Fruit fly (Drosophila melanogaster) whole organism, embryonic: ENCODE data around the gene GstT4.

Experiments used
- B-H2 ChIP-seq: fragments of 200-800 bp; sonication (Bioruptor generic); optimal IDR thresholded peaks from 2 replicates; lab custom pipeline; 2018; ENCODE audit warnings: missing biosample characterization, mild to moderate bottlenecking, missing genetic modification characterization
- Bdp1 ChIP-seq: fragments of 200-800 bp; sonication (Bioruptor generic); optimal IDR thresholded peaks from 3 replicates; lab custom pipeline; 2016; ENCODE audit warnings: missing biosample characterization, missing genetic modification characterization
- CG1024 ChIP-seq: fragments of 200-800 bp; sonication (Bioruptor generic); IDR thresholded peaks from 2 replicates; pipeline ENCODE4 v1.3.6; 2022; ENCODE audit warnings: missing biosample characterization, missing genetic modification characterization
- CG10565 ChIP-seq: fragments of 200-800 bp; sonication (Bioruptor generic); optimal IDR thresholded peaks from 3 replicates; lab custom pipeline; 2016; ENCODE audit warnings: missing biosample characterization, mild to moderate bottlenecking, missing genetic modification characterization
- CG12071 ChIP-seq: fragments of 200-800 bp; sonication (Bioruptor generic); optimal IDR thresholded peaks from 3 replicates; lab custom pipeline; 2018; ENCODE audit warnings: missing biosample characterization, mild to moderate bottlenecking, missing genetic modification characterization
- CG12391 ChIP-seq: fragments of 200-800 bp; sonication (Bioruptor generic); optimal IDR thresholded peaks from 3 replicates; lab custom pipeline; 2018; ENCODE audit warnings: missing biosample characterization, mild to moderate bottlenecking, missing genetic modification characterization, moderate library complexity
- CG12942 ChIP-seq: fragments of 200-800 bp; sonication (Bioruptor generic); optimal IDR thresholded peaks from 3 replicates; lab custom pipeline; 2016; ENCODE audit warnings: missing biosample characterization, missing genetic modification characterization
- CG13424 ChIP-seq: fragments of 200-800 bp; sonication (Bioruptor generic); optimal IDR thresholded peaks from 2 replicates; lab custom pipeline; 2019; ENCODE audit warnings: missing biosample characterization, mild to moderate bottlenecking, missing genetic modification characterization, moderate library complexity
- CG14441 ChIP-seq: fragments of 200-800 bp; sonication (Bioruptor generic); IDR thresholded peaks from 2 replicates; pipeline ENCODE4 v1.3.6; 2022; ENCODE audit warnings: missing biosample characterization, missing genetic modification characterization
- CG1529 ChIP-seq: fragments of 200-800 bp; sonication (Bioruptor generic); optimal IDR thresholded peaks from 3 replicates; lab custom pipeline; 2018; ENCODE audit warnings: missing biosample characterization, missing genetic modification characterization
- CG1602 ChIP-seq: fragments of 200-800 bp; sonication (Bioruptor generic); optimal IDR thresholded peaks from 3 replicates; lab custom pipeline; 2016; ENCODE audit warnings: missing biosample characterization, missing genetic modification characterization
- CG1647 ChIP-seq: fragments of 200-800 bp; sonication (Bioruptor generic); optimal IDR thresholded peaks from 3 replicates; lab custom pipeline; 2016; ENCODE audit warnings: missing biosample characterization, missing genetic modification characterization
- CG16779 ChIP-seq: fragments of 200-800 bp; sonication (Bioruptor generic); IDR thresholded peaks from 2 replicates; pipeline ENCODE4 v1.3.6; 2022; ENCODE audit warnings: missing biosample characterization, missing genetic modification characterization
- CG18619 ChIP-seq: fragments of 200-800 bp; sonication (Bioruptor generic); optimal IDR thresholded peaks from 3 replicates; lab custom pipeline; 2017; ENCODE audit warnings: missing biosample characterization, mild to moderate bottlenecking, missing genetic modification characterization
- CG2120 ChIP-seq: fragments of 200-800 bp; sonication (Bioruptor generic); optimal IDR thresholded peaks from 3 replicates; lab custom pipeline; 2016; ENCODE audit warnings: missing biosample characterization, missing genetic modification characterization
- CG32772 ChIP-seq: fragments of 200-800 bp; sonication (Bioruptor generic); IDR thresholded peaks from 2 replicates; pipeline ENCODE4 v1.3.6; 2022; ENCODE audit warnings: missing biosample characterization, missing genetic modification characterization
- CG3838 ChIP-seq: fragments of 200-800 bp; sonication (Bioruptor generic); optimal IDR thresholded peaks from 3 replicates; lab custom pipeline; 2016; ENCODE audit warnings: missing biosample characterization, missing genetic modification characterization
- CG6254 ChIP-seq: fragments of 200-800 bp; sonication (Bioruptor generic); optimal IDR thresholded peaks from 3 replicates; lab custom pipeline; 2017; ENCODE audit warnings: mild to moderate bottlenecking, missing biosample characterization, missing genetic modification reagents, missing genetic modification characterization
- CG7357 ChIP-seq: fragments of 200-800 bp; sonication (Bioruptor generic); IDR thresholded peaks from 3 replicates; pipeline ENCODE4 v1.3.6; 2022; ENCODE audit warnings: missing biosample characterization, missing genetic modification characterization
- CG9609 ChIP-seq: fragments of 200-800 bp; sonication (Bioruptor generic); optimal IDR thresholded peaks from 3 replicates; lab custom pipeline; 2016; ENCODE audit warnings: missing biosample characterization, missing genetic modification characterization
- CkIIα-i1 ChIP-seq: fragments of 200-800 bp; sonication (Bioruptor generic); IDR thresholded peaks from 2 replicates; pipeline ENCODE4 v1.3.6; 2022; ENCODE audit warnings: missing biosample characterization, missing genetic modification characterization
- CoRest ChIP-seq: fragments of 200-800 bp; sonication (Bioruptor generic); optimal IDR thresholded peaks from 3 replicates; lab custom pipeline; 2018; ENCODE audit warnings: missing biosample characterization, mild to moderate bottlenecking, missing genetic modification characterization, moderate library complexity
- Fer1 ChIP-seq: fragments of 200-800 bp; sonication (Bioruptor generic); optimal IDR thresholded peaks from 2 replicates; lab custom pipeline; 2017; ENCODE audit warnings: missing biosample characterization, mild to moderate bottlenecking, missing genetic modification characterization
- HLH3B ChIP-seq: fragments of 200-800 bp; sonication (Bioruptor generic); IDR thresholded peaks from 2 replicates; pipeline ENCODE4 v1.3.6; 2022; ENCODE audit warnings: missing biosample characterization, missing genetic modification characterization
- HLH4C ChIP-seq: fragments of 200-800 bp; sonication (Bioruptor generic); IDR thresholded peaks from 3 replicates; pipeline ENCODE4 v1.3.6; 2022; ENCODE audit warnings: missing biosample characterization, missing genetic modification characterization; ENCODE audit not compliant: partially characterized antibody
- HmgD ChIP-seq: fragments of 200-800 bp; sonication (Bioruptor generic); optimal IDR thresholded peaks from 3 replicates; lab custom pipeline; 2016; ENCODE audit warnings: missing biosample characterization, missing genetic modification characterization
- HmgZ ChIP-seq: fragments of 200-800 bp; sonication (Bioruptor generic); optimal IDR thresholded peaks from 2 replicates; lab custom pipeline; 2018; ENCODE audit warnings: missing biosample characterization, mild to moderate bottlenecking, missing genetic modification characterization
- Meics ChIP-seq: fragments of 200-800 bp; sonication (Bioruptor generic); optimal IDR thresholded peaks from 2 replicates; lab custom pipeline; 2017; ENCODE audit warnings: missing biosample characterization, mild to moderate bottlenecking, missing genetic modification characterization
- Mes4 ChIP-seq: fragments of 200-800 bp; sonication (Bioruptor generic); optimal IDR thresholded peaks from 2 replicates; lab custom pipeline; 2016; ENCODE audit warnings: missing biosample characterization, missing genetic modification characterization
- Sin3A ChIP-seq: fragments of >200 bp; optimal IDR thresholded peaks from 2 replicates; lab custom pipeline; 2018
- amos ChIP-seq: fragments of 200-800 bp; sonication (Bioruptor generic); IDR thresholded peaks from 2 replicates; pipeline ENCODE4 v1.3.6; 2022; ENCODE audit warnings: missing biosample characterization, missing genetic modification characterization; ENCODE audit not compliant: partially characterized antibody
- ash1 ChIP-seq: fragments of 200-800 bp; sonication (Bioruptor generic); optimal IDR thresholded peaks from 2 replicates; lab custom pipeline; 2018; ENCODE audit warnings: missing biosample characterization, mild to moderate bottlenecking, missing genetic modification characterization
- bowl ChIP-seq: fragments of 200-800 bp; sonication (Bioruptor generic); IDR thresholded peaks from 2 replicates; pipeline ENCODE4 v1.3.6; 2022; ENCODE audit warnings: missing biosample characterization, missing genetic modification characterization
- bsh ChIP-seq, 2 experiments: fragments of 200-800 bp; sonication (Bioruptor generic); optimal IDR thresholded peaks; 2 replicates each; lab custom pipeline; 2017 to 2018; ENCODE audit warnings: mild to moderate bottlenecking in 2 of 2, missing biosample characterization in 2 of 2, missing genetic modification characterization in 2 of 2, moderate library complexity in 1 of 2
- cas ChIP-seq: fragments of 200-800 bp; sonication (Bioruptor generic); IDR thresholded peaks from 2 replicates; pipeline ENCODE4 v1.3.6; 2022; ENCODE audit warnings: missing biosample characterization, missing genetic modification characterization
- corto ChIP-seq: fragments of 200-800 bp; sonication (Bioruptor generic); optimal IDR thresholded peaks from 2 replicates; lab custom pipeline; 2016; ENCODE audit warnings: missing biosample characterization, mild to moderate bottlenecking, missing genetic modification characterization, moderate library complexity
- disco-r ChIP-seq: fragments of 200-800 bp; sonication (Bioruptor generic); optimal IDR thresholded peaks from 2 replicates; lab custom pipeline; 2016; ENCODE audit warnings: missing biosample characterization, missing genetic modification characterization
- dpn ChIP-seq, 2 experiments: fragments of 200-800 bp; sonication (Bioruptor generic); optimal IDR thresholded peaks; 3 replicates each; lab custom pipeline; 2016; ENCODE audit warnings: missing biosample characterization in 2 of 2, missing genetic modification characterization in 2 of 2
- eyg ChIP-seq: fragments of 200-800 bp; sonication (Bioruptor generic); optimal IDR thresholded peaks from 3 replicates; lab custom pipeline; 2016; ENCODE audit warnings: missing biosample characterization, missing genetic modification characterization
- fd102C ChIP-seq: fragments of 200-800 bp; sonication (Bioruptor generic); optimal IDR thresholded peaks from 2 replicates; lab custom pipeline; 2018; ENCODE audit warnings: missing biosample characterization, mild to moderate bottlenecking, missing genetic modification characterization, moderate library complexity
- fd3F ChIP-seq: fragments of 200-800 bp; sonication (Bioruptor generic); optimal IDR thresholded peaks from 2 replicates; lab custom pipeline; 2018; ENCODE audit warnings: missing biosample characterization, mild to moderate bottlenecking, missing genetic modification characterization, moderate library complexity
- fu2 ChIP-seq: fragments of 200-800 bp; sonication (Bioruptor generic); optimal IDR thresholded peaks from 2 replicates; lab custom pipeline; 2016; ENCODE audit warnings: missing biosample characterization, missing genetic modification characterization
- gcm2 ChIP-seq: fragments of 200-800 bp; sonication (Bioruptor generic); optimal IDR thresholded peaks from 2 replicates; lab custom pipeline; 2016; ENCODE audit warnings: missing biosample characterization, missing genetic modification characterization
- gsb ChIP-seq: fragments of 200-800 bp; sonication (Bioruptor generic); IDR thresholded peaks from 2 replicates; pipeline ENCODE4 v1.3.6; 2022; ENCODE audit warnings: missing biosample characterization, missing genetic modification characterization
- her ChIP-seq: fragments of 200-800 bp; sonication (Bioruptor generic); optimal IDR thresholded peaks from 2 replicates; lab custom pipeline; 2016; ENCODE audit warnings: missing biosample characterization, missing genetic modification characterization
- nmo ChIP-seq: fragments of 200-800 bp; sonication (Bioruptor generic); optimal IDR thresholded peaks from 2 replicates; lab custom pipeline; 2018; ENCODE audit warnings: missing biosample characterization, mild to moderate bottlenecking, missing genetic modification characterization, moderate library complexity
- row ChIP-seq: fragments of 200-800 bp; sonication (Bioruptor generic); IDR thresholded peaks from 3 replicates; pipeline ENCODE4 v1.3.6; 2022; ENCODE audit warnings: missing biosample characterization, missing genetic modification characterization
- sisA ChIP-seq: fragments of 200-800 bp; sonication (Bioruptor generic); IDR thresholded peaks from 2 replicates; pipeline ENCODE4 v1.3.6; 2022; ENCODE audit warnings: missing biosample characterization, missing genetic modification characterization
- slbo ChIP-seq: fragments of 200-800 bp; sonication (Bioruptor generic); IDR thresholded peaks from 2 replicates; pipeline ENCODE4 v1.3.6; 2022; ENCODE audit warnings: missing biosample characterization, missing genetic modification characterization
- so ChIP-seq: fragments of 200-800 bp; sonication (Bioruptor generic); IDR thresholded peaks from 3 replicates; pipeline ENCODE4 v1.3.6; 2022; ENCODE audit warnings: missing biosample characterization, missing genetic modification characterization
- tx ChIP-seq: fragments of 200-800 bp; sonication (Bioruptor generic); optimal IDR thresholded peaks from 2 replicates; lab custom pipeline; 2016; ENCODE audit warnings: missing biosample characterization, missing genetic modification characterization
- vnd ChIP-seq: fragments of 200-800 bp; sonication (Bioruptor generic); IDR thresholded peaks from 3 replicates; pipeline ENCODE4 v1.3.6; 2022; ENCODE audit warnings: missing biosample characterization, missing genetic modification characterization; ENCODE audit not compliant: partially characterized antibody

The GstT4 gene

dm6 chrX:13383770-13384169, 20.8 kb upstream of the GstT4 start (continued):
- no peak for TF ChIP-seq Bdp1
- TF ChIP-seq corto (GFP tag; lab: Kevin White, UChicago), result no peak
- TF ChIP-seq CG1602 (GFP tag; lab: Kevin White, UChicago), result peak; percentile 22
- peak; percentile 43 for TF ChIP-seq CG1647
- no peak for TF ChIP-seq eyg
- TF ChIP-seq Mes4, result no peak
- peak; percentile 52 for TF ChIP-seq CG14441 (GFP tag; lab: Robert Waterston, UW)
- no peak for TF ChIP-seq disco-r (GFP tag; lab: Kevin White, UChicago)
- TF ChIP-seq gcm2 (GFP tag; lab: Kevin White, UChicago), result peak; percentile 34
- 0 out of 2 replicates have a peak, but pooled peaks have one; percentile 20 for TF ChIP-seq cas (GFP tag; lab: Robert Waterston, UW)
- peak; percentile 41 for TF ChIP-seq ash1 (GFP tag; lab: Kevin White, UChicago)
- TF ChIP-seq Sin3A (lab: Kevin White, UChicago), result no peak
- no peak for TF ChIP-seq bowl (GFP tag; lab: Robert Waterston, UW)
- no peak for TF ChIP-seq CG3838 (GFP tag; lab: Kevin White, UChicago)
- peak; percentile 86 for TF ChIP-seq HmgZ (tag; lab: Kevin White, UChicago)
- no peak for TF ChIP-seq CG7357 (GFP tag; lab: Robert Waterston, UW)
- TF ChIP-seq CG13424 (tag; lab: Kevin White, UChicago), result peak; percentile 19
- TF ChIP-seq B-H2 (GFP tag; lab: Kevin White, UChicago), result peak; percentile 40
- no peak for TF ChIP-seq CG10565 (GFP tag; lab: Kevin White, UChicago)
- TF ChIP-seq CG12071 (GFP tag; lab: Kevin White, UChicago), result peak; percentile 35
- peak; percentile 26 for TF ChIP-seq CG12942 (GFP tag; lab: Kevin White, UChicago)
- TF ChIP-seq CG6254 (GFP tag; lab: Kevin White, UChicago), result no peak
- TF ChIP-seq dpn (GFP tag; optimal IDR thresholded peaks at IDR 0.05; lab: Kevin White, UChicago), result peak; percentile 68 to 71
- TF ChIP-seq CG12391 (tag; lab: Kevin White, UChicago), result peak; percentile 36
- TF ChIP-seq so (GFP tag; lab: Robert Waterston, UW), result no peak
- peak; percentile 38 for TF ChIP-seq Fer1
- TF ChIP-seq nmo (GFP tag; lab: Kevin White, UChicago), result peak; percentile 15
- TF ChIP-seq vnd (GFP tag; lab: Robert Waterston, UW), result no peak
- no peak for TF ChIP-seq gsb (GFP tag; lab: Robert Waterston, UW)
- peak; percentile 20; the same call in 1 of the 2 replicates for TF ChIP-seq CG1024 (GFP tag; lab: Robert Waterston, UW)
- no peak for TF ChIP-seq HLH4C (GFP tag; lab: Robert Waterston, UW)
- peak; percentile 81 for TF ChIP-seq slbo (GFP tag; lab: Robert Waterston, UW)
- TF ChIP-seq bsh (GFP tag; optimal IDR thresholded peaks at IDR 0.05; lab: Kevin White, UChicago), result peak; percentile 19 to 28
- TF ChIP-seq CkIIα-i1 (GFP tag; lab: Robert Waterston, UW), result no peak
- peak; percentile 59 for TF ChIP-seq CG9609 (GFP tag; lab: Kevin White, UChicago)
- peak; percentile 38; the same call in 1 of the 2 replicates for TF ChIP-seq CG32772 (GFP tag; lab: Robert Waterston, UW)
- TF ChIP-seq CG16779 (GFP tag; lab: Robert Waterston, UW), result peak; percentile 70; the same call in 1 of the 2 replicates
- no peak for TF ChIP-seq fd3F (GFP tag; lab: Kevin White, UChicago)
- no peak for TF ChIP-seq HLH3B
- peak; percentile 12 for TF ChIP-seq CG18619 (GFP tag; lab: Kevin White, UChicago)
- TF ChIP-seq fu2 (GFP tag; lab: Kevin White, UChicago), result peak; percentile 54
- peak; percentile 49; the same call in 1 of the 2 replicates for TF ChIP-seq amos (GFP tag; lab: Robert Waterston, UW)
- peak; percentile 68 for TF ChIP-seq HmgD (GFP tag; lab: Kevin White, UChicago)
- TF ChIP-seq CG1529 (GFP tag; lab: Kevin White, UChicago), result peak; percentile 3
- TF ChIP-seq CoRest (tag; lab: Kevin White, UChicago), result peak; percentile 4
- peak; percentile 66 for TF ChIP-seq sisA (GFP tag; lab: Robert Waterston, UW)
- TF ChIP-seq fd102C (GFP tag; lab: Kevin White, UChicago), result no peak
- TF ChIP-seq tx (GFP tag; lab: Kevin White, UChicago), result peak; percentile 51
- peak; percentile 70 for TF ChIP-seq her (GFP tag; lab: Kevin White, UChicago)
- TF ChIP-seq CG2120 (GFP tag; lab: Kevin White, UChicago), result peak; percentile 78
- peak; percentile 42 for TF ChIP-seq row (GFP tag; lab: Robert Waterston, UW)
- peak; percentile 65 for TF ChIP-seq Meics (GFP tag; lab: Kevin White, UChicago)
